Worm (Caenorhabditis elegans): ENCODE data around the gene T05D4.2.

DNA sequence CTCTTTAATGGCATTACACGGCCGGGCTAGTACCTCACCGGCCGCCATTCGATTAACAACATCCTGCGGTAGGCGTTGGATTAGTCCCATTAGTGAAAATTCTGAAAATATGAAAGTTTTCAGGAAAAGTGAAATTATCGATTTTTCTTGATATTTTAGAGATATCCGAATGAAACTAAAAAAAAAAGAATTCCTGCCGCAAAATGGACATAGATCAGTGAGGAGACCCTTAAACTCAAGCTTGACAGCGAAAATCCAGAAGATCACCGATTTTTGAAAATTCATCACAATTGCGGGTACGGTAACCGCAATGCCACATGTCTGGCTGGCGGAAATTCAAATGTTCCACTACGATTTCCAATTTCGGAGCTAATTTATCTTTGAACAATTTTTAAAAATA, 48.4 kb downstream of the T05D4.2 start, which contains the start of gene mlh-1:
- TF ChIP-seq daf-12 (tag; optimal IDR thresholded peaks at IDR 0.05) (no peak), nhr-25 (tag; optimal IDR thresholded peaks at IDR 0.05) (no peak), fos-1 (tag; optimal IDR thresholded peaks at IDR 0.05) (no peak), elt-3 (tag; optimal IDR thresholded peaks at IDR 0.05) (no peak)

Measured in whole organism, L3 larva.